Fruit fly (Drosophila melanogaster) whole organism, embryonic: Measurements from ENCODE around the gene ssp3.

Experiments used
- Atf6 ChIP-seq: fragments of 200-800 bp; sonication (Bioruptor generic); IDR thresholded peaks from 2 replicates; pipeline ENCODE4 v1.3.6; 2022; ENCODE audit warnings: missing biosample characterization, missing genetic modification characterization
- Bdp1 ChIP-seq: fragments of 200-800 bp; sonication (Bioruptor generic); optimal IDR thresholded peaks from 3 replicates; lab custom pipeline; 2016; ENCODE audit warnings: missing biosample characterization, missing genetic modification characterization
- CG10979 ChIP-seq: fragments of 200-800 bp; sonication (Bioruptor generic); optimal IDR thresholded peaks from 2 replicates; lab custom pipeline; 2018; ENCODE audit warnings: missing biosample characterization, mild to moderate bottlenecking, missing genetic modification characterization, moderate library complexity
- CG12071 ChIP-seq: fragments of 200-800 bp; sonication (Bioruptor generic); optimal IDR thresholded peaks from 3 replicates; lab custom pipeline; 2018; ENCODE audit warnings: missing biosample characterization, mild to moderate bottlenecking, missing genetic modification characterization
- CG12299 ChIP-seq: fragments of 200-800 bp; sonication (Bioruptor generic); optimal IDR thresholded peaks from 2 replicates; lab custom pipeline; 2018; ENCODE audit warnings: missing biosample characterization, mild to moderate bottlenecking, missing genetic modification characterization
- CG13123 ChIP-seq: fragments of 200-800 bp; sonication (Bioruptor generic); optimal IDR thresholded peaks from 2 replicates; lab custom pipeline; 2016; ENCODE audit warnings: missing biosample characterization, missing genetic modification characterization
- CG15696 ChIP-seq: fragments of 200-800 bp; sonication (Bioruptor generic); optimal IDR thresholded peaks from 2 replicates; lab custom pipeline; 2019; ENCODE audit warnings: missing biosample characterization, mild to moderate bottlenecking, missing genetic modification characterization, moderate library complexity
- CG31441 ChIP-seq: fragments of 200-800 bp; sonication (Bioruptor generic); IDR thresholded peaks from 2 replicates; pipeline ENCODE4 v1.3.6; 2022; ENCODE audit warnings: missing biosample characterization, missing genetic modification characterization
- CG33213 ChIP-seq: fragments of 200-800 bp; sonication (Bioruptor generic); optimal IDR thresholded peaks from 3 replicates; lab custom pipeline; 2016; ENCODE audit warnings: missing biosample characterization, missing genetic modification characterization
- CG5953 ChIP-seq: fragments of 200-800 bp; sonication (Bioruptor generic); IDR thresholded peaks from 2 replicates; pipeline ENCODE4 v1.3.6; 2022; ENCODE audit warnings: missing biosample characterization, missing genetic modification characterization
- CG6689 ChIP-seq: fragments of 200-800 bp; sonication (Bioruptor generic); IDR thresholded peaks from 2 replicates; pipeline ENCODE4 v1.3.6; 2022; ENCODE audit warnings: missing biosample characterization, missing genetic modification characterization
- CG6854 ChIP-seq: fragments of 200-800 bp; sonication (Bioruptor generic); optimal IDR thresholded peaks from 3 replicates; lab custom pipeline; 2017; ENCODE audit warnings: missing biosample characterization, mild to moderate bottlenecking, missing genetic modification characterization
- CG7839 ChIP-seq: fragments of 200-800 bp; sonication (Bioruptor generic); optimal IDR thresholded peaks from 3 replicates; lab custom pipeline; 2018; ENCODE audit warnings: missing biosample characterization, mild to moderate bottlenecking, missing genetic modification characterization, moderate library complexity
- CG8089 ChIP-seq: fragments of 200-800 bp; sonication (Bioruptor generic); optimal IDR thresholded peaks from 3 replicates; lab custom pipeline; 2016; ENCODE audit warnings: missing biosample characterization, missing genetic modification characterization
- CG8290 ChIP-seq, 3 experiments: fragments of 200-800 bp; sonication (Bioruptor generic); optimal IDR thresholded peaks; 2 replicates each; lab custom pipeline; 2016 to 2019; ENCODE audit warnings: missing biosample characterization in 3 of 3, missing genetic modification characterization in 3 of 3, mild to moderate bottlenecking in 2 of 3, moderate library complexity in 1 of 3
- CG8388 ChIP-seq: fragments of 200-800 bp; sonication (Bioruptor generic); optimal IDR thresholded peaks from 2 replicates; lab custom pipeline; 2019; ENCODE audit warnings: missing biosample characterization, mild to moderate bottlenecking, missing genetic modification characterization, moderate library complexity
- CG9932 ChIP-seq: fragments of 200-800 bp; sonication (Bioruptor generic); IDR thresholded peaks from 2 replicates; pipeline ENCODE4 v1.3.6; 2022; ENCODE audit warnings: missing biosample characterization, missing genetic modification characterization
- CkIIα-i1 ChIP-seq: fragments of 200-800 bp; sonication (Bioruptor generic); IDR thresholded peaks from 2 replicates; pipeline ENCODE4 v1.3.6; 2022; ENCODE audit warnings: missing biosample characterization, missing genetic modification characterization
- Dbx ChIP-seq: fragments of 200-800 bp; sonication (Bioruptor generic); IDR thresholded peaks from 3 replicates; pipeline ENCODE4 v1.3.6; 2022; ENCODE audit warnings: missing biosample characterization, missing genetic modification characterization
- Ets97D ChIP-seq: fragments of 200-800 bp; sonication (Bioruptor generic); optimal IDR thresholded peaks from 3 replicates; lab custom pipeline; 2016; ENCODE audit warnings: missing biosample characterization, missing genetic modification characterization
- Fer1 ChIP-seq: fragments of 200-800 bp; sonication (Bioruptor generic); optimal IDR thresholded peaks from 2 replicates; lab custom pipeline; 2017; ENCODE audit warnings: missing biosample characterization, mild to moderate bottlenecking, missing genetic modification characterization
- GATAe ChIP-seq: fragments of 200-800 bp; sonication (Bioruptor generic); conservative IDR thresholded peaks from 2 replicates; pipeline ENCODE4 v1.3.6; 2022; ENCODE audit warnings: missing biosample characterization, missing genetic modification characterization
- H15 ChIP-seq: fragments of 200-800 bp; sonication (Bioruptor generic); IDR thresholded peaks from 3 replicates; pipeline ENCODE4 v1.3.6; 2022; ENCODE audit warnings: missing biosample characterization, missing genetic modification characterization
- HmgZ ChIP-seq: fragments of 200-800 bp; sonication (Bioruptor generic); optimal IDR thresholded peaks from 2 replicates; lab custom pipeline; 2018; ENCODE audit warnings: missing biosample characterization, mild to moderate bottlenecking, missing genetic modification characterization
- Jarid2 ChIP-seq: fragments of 200-800 bp; sonication (Bioruptor generic); optimal IDR thresholded peaks from 3 replicates; lab custom pipeline; 2017; ENCODE audit warnings: mild to moderate bottlenecking, missing biosample characterization, missing genetic modification reagents, missing genetic modification characterization
- Lhr ChIP-seq: fragments of 200-800 bp; sonication (Bioruptor generic); optimal IDR thresholded peaks from 3 replicates; lab custom pipeline; 2017; ENCODE audit warnings: mild to moderate bottlenecking, missing biosample characterization, missing genetic modification reagents, missing genetic modification characterization
- NC2α ChIP-seq: fragments of 200-800 bp; sonication (Bioruptor generic); optimal IDR thresholded peaks from 2 replicates; lab custom pipeline; 2016; ENCODE audit warnings: missing biosample characterization, missing genetic modification characterization
- Neu2 ChIP-seq: fragments of 200-800 bp; sonication (Bioruptor generic); optimal IDR thresholded peaks from 3 replicates; lab custom pipeline; 2016; ENCODE audit warnings: missing biosample characterization, missing genetic modification characterization, borderline replicate concordance
- Nf-YC ChIP-seq: fragments of 200-800 bp; optimal IDR thresholded peaks from 3 replicates; lab custom pipeline; 2019; ENCODE audit warnings: missing biosample characterization, mild to moderate bottlenecking, missing genetic modification characterization, moderate library complexity
- Pdp1 ChIP-seq, 2 experiments: fragments of 200-800 bp; sonication (Bioruptor generic); optimal IDR thresholded peaks; 3 replicates each; lab custom pipeline; 2016; ENCODE audit warnings: missing biosample characterization in 2 of 2, missing genetic modification characterization in 2 of 2, mild to moderate bottlenecking in 1 of 2, moderate library complexity in 1 of 2
- Poxn ChIP-seq: fragments of 200-800 bp; sonication (Bioruptor generic); IDR thresholded peaks from 2 replicates; pipeline ENCODE4 v1.3.6; 2022; ENCODE audit warnings: missing biosample characterization, missing genetic modification characterization
- Rx ChIP-seq: fragments of 200-800 bp; sonication (Bioruptor generic); IDR thresholded peaks from 2 replicates; pipeline ENCODE4 v1.3.6; 2022; ENCODE audit warnings: missing biosample characterization, missing genetic modification characterization
- Usf ChIP-seq: fragments of 200-800 bp; sonication (Bioruptor generic); optimal IDR thresholded peaks from 2 replicates; lab custom pipeline; 2017; ENCODE audit warnings: missing genotype, missing biosample characterization, missing genetic modification characterization
- Xbp1 ChIP-seq: fragments of 200-800 bp; sonication (Bioruptor generic); optimal IDR thresholded peaks from 3 replicates; lab custom pipeline; 2016; ENCODE audit warnings: missing biosample characterization, mild to moderate bottlenecking, missing genetic modification characterization
- YL-1 ChIP-seq: fragments of 200-800 bp; sonication (Bioruptor generic); optimal IDR thresholded peaks from 3 replicates; lab custom pipeline; 2017; ENCODE audit warnings: missing biosample characterization, mild to moderate bottlenecking, missing genetic modification characterization
- btn ChIP-seq: fragments of 200-800 bp; sonication (Bioruptor generic); optimal IDR thresholded peaks from 2 replicates; lab custom pipeline; 2016; ENCODE audit warnings: missing biosample characterization, missing genetic modification characterization
- crc ChIP-seq: fragments of 200-800 bp; sonication (Bioruptor generic); optimal IDR thresholded peaks from 2 replicates; lab custom pipeline; 2016; ENCODE audit warnings: missing biosample characterization, missing genetic modification characterization
- fu2 ChIP-seq: fragments of 200-800 bp; sonication (Bioruptor generic); optimal IDR thresholded peaks from 2 replicates; lab custom pipeline; 2016; ENCODE audit warnings: missing biosample characterization, missing genetic modification characterization
- gce ChIP-seq: fragments of 200-800 bp; sonication (Bioruptor generic); IDR thresholded peaks from 3 replicates; pipeline ENCODE4 v1.3.6; 2022; ENCODE audit warnings: missing biosample characterization, missing genetic modification characterization
- gfzf ChIP-seq: fragments of 200-800 bp; sonication (Bioruptor generic); optimal IDR thresholded peaks from 2 replicates; lab custom pipeline; 2016; ENCODE audit warnings: missing biosample characterization, mild to moderate bottlenecking, missing genetic modification characterization, moderate library complexity
- grn ChIP-seq: fragments of 200-800 bp; sonication (Bioruptor generic); optimal IDR thresholded peaks from 3 replicates; lab custom pipeline; 2017; ENCODE audit warnings: missing biosample characterization, missing genetic modification characterization
- knrl ChIP-seq: fragments of 200-800 bp; sonication (Bioruptor generic); IDR thresholded peaks from 3 replicates; pipeline ENCODE4 v1.3.6; 2022; ENCODE audit warnings: missing biosample characterization, missing genetic modification characterization; ENCODE audit not compliant: partially characterized antibody
- peb ChIP-seq: fragments of 200-800 bp; sonication (Bioruptor generic); IDR thresholded peaks from 2 replicates; pipeline ENCODE4 v1.3.6; 2022; ENCODE audit warnings: missing biosample characterization, missing genetic modification characterization
- pnt ChIP-seq: fragments of 200-800 bp; sonication (Bioruptor generic); optimal IDR thresholded peaks from 3 replicates; lab custom pipeline; 2016; ENCODE audit warnings: missing biosample characterization, missing genetic modification characterization
- pum ChIP-seq: fragments of 200-800 bp; sonication (Bioruptor generic); optimal IDR thresholded peaks from 2 replicates; lab custom pipeline; 2016; ENCODE audit warnings: missing biosample characterization, missing genetic modification characterization
- rib ChIP-seq: fragments of 200-800 bp; sonication (Bioruptor generic); IDR thresholded peaks from 2 replicates; pipeline ENCODE4 v1.3.6; 2022; ENCODE audit warnings: missing biosample characterization, missing genetic modification characterization
- sim ChIP-seq: fragments of 200-800 bp; sonication (Bioruptor generic); IDR thresholded peaks from 2 replicates; pipeline ENCODE4 v1.3.6; 2022; ENCODE audit warnings: missing biosample characterization, missing genetic modification characterization
- sug ChIP-seq: fragments of 200-800 bp; optimal IDR thresholded peaks from 2 replicates; lab custom pipeline; 2019; ENCODE audit warnings: missing biosample characterization, mild to moderate bottlenecking, missing genetic modification characterization, moderate library complexity
- vvl ChIP-seq: fragments of 200-800 bp; sonication (Bioruptor generic); IDR thresholded peaks from 2 replicates; pipeline ENCODE4 v1.3.6; 2022; ENCODE audit warnings: missing biosample characterization, missing genetic modification characterization
- wdn ChIP-seq: fragments of 200-800 bp; sonication (Bioruptor generic); IDR thresholded peaks from 2 replicates; pipeline ENCODE4 v1.3.6; 2022; ENCODE audit warnings: missing biosample characterization, missing genetic modification characterization

The ssp3 gene

dm6 chr2L:18965367-18966213 lies 21.8 kb upstream of the ssp3 start (continued):
- TF ChIP-seq CG15696 (tag; lab: Kevin White, UChicago) (no peak), CG8388 (GFP tag; lab: Kevin White, UChicago) (no peak), sug (tag; lab: Kevin White, UChicago) (no peak), Xbp1 (GFP tag; lab: Kevin White, UChicago) (no peak), Pdp1 (GFP tag; optimal IDR thresholded peaks at IDR 0.05; lab: Kevin White, UChicago) (no peak), NC2α (GFP tag; lab: Kevin White, UChicago) (no peak), GATAe (GFP tag; lab: Robert Waterston, UW) (no peak), knrl (GFP tag; lab: Robert Waterston, UW) (no peak), crc (GFP tag; lab: Kevin White, UChicago) (no peak), Rx (no peak), CG12071 (GFP tag; lab: Kevin White, UChicago) (no peak), Usf (GFP tag; lab: Kevin White, UChicago) (no peak), Dbx (GFP tag; lab: Robert Waterston, UW) (0 out of 3 replicates have a peak, but pooled peaks have one; percentile 37), wdn (GFP tag; lab: Robert Waterston, UW) (no peak), CG6689 (peak; percentile 45; the same call in 1 of the 2 replicates), Ets97D (no peak), Atf6 (GFP tag; lab: Robert Waterston, UW) (peak; percentile 57; the same call in 1 of the 2 replicates), btn (GFP tag; lab: Kevin White, UChicago) (no peak), Jarid2 (GFP tag; lab: Kevin White, UChicago) (no peak), CG7839 (tag; lab: Kevin White, UChicago) (peak; percentile 49), vvl (GFP tag; lab: Robert Waterston, UW) (0 out of 2 replicates have a peak, but pooled peaks have one; percentile 44), pnt (no peak), Lhr (no peak), CG8089 (no peak), YL-1 (GFP tag; lab: Kevin White, UChicago) (no peak), CG9932 (GFP tag; lab: Robert Waterston, UW) (peak; percentile 19; the same call in 1 of the 2 replicates), Fer1 (peak; percentile 54), H15 (GFP tag; lab: Robert Waterston, UW) (no peak), fu2 (GFP tag; lab: Kevin White, UChicago) (no peak), Nf-YC (tag; lab: Kevin White, UChicago) (no peak), CG10979 (tag; lab: Kevin White, UChicago) (peak; percentile 21), CG33213 (no peak), Bdp1 (GFP tag; lab: Kevin White, UChicago) (no peak), CG13123 (no peak), grn (GFP tag; lab: Kevin White, UChicago) (no peak), Neu2 (GFP tag; lab: Kevin White, UChicago) (no peak), CG8290 (GFP tag; optimal IDR thresholded peaks at IDR 0.05; lab: Kevin White, UChicago) (no peak), CG8290 (tag; optimal IDR thresholded peaks at IDR 0.05; lab: Kevin White, UChicago) (no peak), HmgZ (tag; lab: Kevin White, UChicago) (no peak), rib (GFP tag; lab: Robert Waterston, UW) (no peak), CG6854 (GFP tag; lab: Kevin White, UChicago) (peak; percentile 4), pum (GFP tag; lab: Kevin White, UChicago) (no peak), CG12299 (tag; lab: Kevin White, UChicago) (no peak), CG5953 (GFP tag; lab: Robert Waterston, UW) (no peak), CkIIα-i1 (GFP tag; lab: Robert Waterston, UW) (no peak), gfzf (no peak), Poxn (GFP tag; lab: Robert Waterston, UW) (no peak), peb (GFP tag; lab: Robert Waterston, UW) (no peak), CG31441 (GFP tag; lab: Robert Waterston, UW) (no peak), sim (GFP tag; lab: Robert Waterston, UW) (no peak), gce (GFP tag; lab: Robert Waterston, UW) (no peak)
